Worm (Caenorhabditis elegans) whole organism, L3 larva: Measurements from ENCODE around the gene ZC317.7.

ENCODE experiments used
- ama-1 ChIP-seq: fragments of 150-350 bp; optimal IDR thresholded peaks from 2 replicates; lab custom pipeline; 2018
- ceh-16 ChIP-seq: sonication (generic microtip); optimal IDR thresholded peaks from 2 replicates; lab custom pipeline; 2017; ENCODE audit warnings: missing biosample characterization, missing genetic modification characterization
- egl-27 ChIP-seq: sonication (generic microtip); optimal IDR thresholded peaks from 4 replicates; lab custom pipeline; 2017; ENCODE audit warnings: missing biosample characterization, missing genetic modification reagents, missing genetic modification characterization
- egl-5 ChIP-seq: fragments of 150-350 bp; optimal IDR thresholded peaks from 2 replicates; lab custom pipeline; 2017; ENCODE audit warnings: missing biosample characterization, missing genetic modification reagents, missing genetic modification characterization, inconsistent platforms
- lin-15B ChIP-seq: fragments of 150-350 bp; optimal IDR thresholded peaks from 2 replicates; lab custom pipeline; 2014; ENCODE audit warnings: missing biosample characterization, missing genetic modification characterization
- nhr-76 ChIP-seq: fragments of 150-350 bp; sonication (generic microtip); optimal IDR thresholded peaks from 5 replicates; lab custom pipeline; 2014; ENCODE audit warnings: missing biosample characterization, missing genetic modification characterization
- pha-4 ChIP-seq: fragments of 150-350 bp; optimal IDR thresholded peaks from 2 replicates; lab custom pipeline; 2014; ENCODE audit warnings: missing biosample characterization, missing genetic modification reagents, missing genetic modification characterization
- skn-1 ChIP-seq: fragments of 150-350 bp; optimal IDR thresholded peaks from 2 replicates; lab custom pipeline; 2014; ENCODE audit warnings: missing biosample characterization, missing genetic modification characterization
- unc-39 ChIP-seq: sonication (generic microtip); optimal IDR thresholded peaks from 4 replicates; lab custom pipeline; 2017; ENCODE audit warnings: missing biosample characterization, missing genetic modification characterization
- unc-62 ChIP-seq: fragments of 150-350 bp; sonication (generic microtip); optimal IDR thresholded peaks from 4 replicates; lab custom pipeline; 2014; ENCODE audit warnings: missing biosample characterization, missing genetic modification reagents, missing genetic modification characterization
- zag-1 ChIP-seq: fragments of 150-350 bp; optimal IDR thresholded peaks from 2 replicates; lab custom pipeline; 2014; ENCODE audit warnings: missing biosample characterization, missing genetic modification characterization

DNA sequence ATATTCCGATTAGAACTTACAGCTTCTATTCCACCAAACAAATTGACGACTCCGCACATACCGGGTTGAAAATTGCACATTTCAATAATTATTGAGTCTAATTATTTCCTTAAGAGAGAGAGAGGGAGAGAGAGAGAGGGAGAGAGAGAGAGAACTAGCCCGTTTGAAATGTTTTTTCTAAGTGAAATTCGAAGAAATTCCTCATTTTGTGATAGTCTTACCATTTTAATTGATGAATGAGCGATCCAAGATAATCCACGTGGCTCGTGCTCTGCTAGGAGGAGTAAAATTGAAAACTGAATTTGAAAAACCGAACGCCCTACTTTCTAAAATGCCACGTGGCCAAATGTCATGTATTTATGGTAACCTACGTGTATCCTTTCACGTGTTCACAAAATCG is 38.3 kb downstream of the ZC317.7 start, which contains the start of gene F08F3.8:
- TF ChIP-seq unc-62 (GFP tag; lab: Kevin White, UChicago) (no peak), egl-5 (tag; lab: Kevin White, UChicago) (no peak), ceh-16 (tag; lab: Kevin White, UChicago) (no peak), egl-27 (no peak), nhr-76 (no peak), lin-15B (no peak), unc-39 (tag; lab: Kevin White, UChicago) (no peak), pha-4 (tag; lab: Kevin White, UChicago) (no peak), ama-1 (lab: Kevin White, UChicago) (no peak), zag-1 (tag; lab: Kevin White, UChicago) (no peak), skn-1 (tag; lab: Kevin White, UChicago) (no peak)
